Worm (Caenorhabditis elegans): ENCODE results near the gene csr-1.

DNA sequence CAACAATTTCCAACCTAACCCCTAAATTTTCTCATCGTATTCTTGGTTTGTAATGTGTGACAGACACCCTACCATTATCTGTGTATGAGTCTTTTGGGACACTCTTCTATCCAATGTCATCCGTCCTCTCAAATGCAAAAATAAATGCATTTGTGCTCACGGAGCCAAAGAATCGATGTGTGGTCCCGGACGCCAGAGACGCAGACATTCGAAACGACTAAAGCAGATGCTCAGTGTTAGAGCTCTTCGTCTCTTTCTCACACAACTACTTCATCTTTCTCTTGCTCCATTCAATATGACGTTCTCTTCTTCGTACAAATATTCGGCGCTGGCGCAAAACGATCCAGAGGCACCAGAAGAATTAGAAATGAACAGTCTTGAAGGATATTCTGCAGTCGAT, 22.5 kb downstream of the csr-1 start, which contains the start of gene unc-24:
- TF ChIP-seq fos-1 (tag; optimal IDR thresholded peaks at IDR 0.05) (no peak), ztf-11 (tag; optimal IDR thresholded peaks at IDR 0.05) (no peak), R02D3.7 (tag; optimal IDR thresholded peaks at IDR 0.05) (no peak), ama-1 (optimal IDR thresholded peaks at IDR 0.05) (no peak), nhr-77 (tag; optimal IDR thresholded peaks at IDR 0.05) (no peak), nhr-12 (tag; optimal IDR thresholded peaks at IDR 0.05) (no peak), tbx-2 (tag; optimal IDR thresholded peaks at IDR 0.05) (no peak), pqm-1 (tag; optimal IDR thresholded peaks at IDR 0.05) (no peak), nhr-237 (tag; optimal IDR thresholded peaks at IDR 0.05) (no peak), egl-27 (tag; optimal IDR thresholded peaks at IDR 0.05) (no peak), ceh-9 (tag; optimal IDR thresholded peaks at IDR 0.05) (no peak), snpc-4 (tag; optimal IDR thresholded peaks at IDR 0.05) (no peak), mml-1 (tag; optimal IDR thresholded peaks at IDR 0.05) (no peak), eor-1 (tag; optimal IDR thresholded peaks at IDR 0.05) (no peak)
